Worm (Caenorhabditis elegans) whole organism, L2 larva: Measurements from ENCODE around the gene nhr-36.

Experiments
- C34F6.9 ChIP-seq: fragments of 150-350 bp; optimal IDR thresholded peaks from 2 replicates; lab custom pipeline; 2014; ENCODE audit warnings: missing biosample characterization, missing genetic modification characterization
- F13H6.1 ChIP-seq: sonication (generic microtip); optimal IDR thresholded peaks from 2 replicates; lab custom pipeline; 2016; ENCODE audit warnings: missing genetic modification characterization, missing compliant biosample characterization
- R02D3.7 ChIP-seq: fragments of 150-350 bp; optimal IDR thresholded peaks from 2 replicates; lab custom pipeline; 2014; ENCODE audit warnings: missing biosample characterization, missing genetic modification characterization
- ZK546.5 ChIP-seq: sonication (generic microtip); optimal IDR thresholded peaks from 2 replicates; lab custom pipeline; 2017; ENCODE audit warnings: missing biosample characterization, missing genetic modification characterization
- alr-1 ChIP-seq: fragments of 150-350 bp; optimal IDR thresholded peaks from 2 replicates; lab custom pipeline; 2014; ENCODE audit warnings: missing biosample characterization, missing genetic modification characterization
- ama-1 ChIP-seq: fragments of 150-350 bp; optimal IDR thresholded peaks from 2 replicates; lab custom pipeline; 2018; ENCODE audit warnings: inconsistent platforms
- blmp-1 ChIP-seq: sonication (generic microtip); optimal IDR thresholded peaks from 2 replicates; lab custom pipeline; 2017; ENCODE audit warnings: missing genetic modification characterization, mild to moderate bottlenecking, missing compliant biosample characterization, antibody characterized with exemption, moderate library complexity; ENCODE audit not compliant: insufficient read depth
- ceh-16 ChIP-seq: fragments of 150-350 bp; optimal IDR thresholded peaks from 2 replicates; lab custom pipeline; 2014; ENCODE audit warnings: missing biosample characterization, missing genetic modification characterization
- dmd-4 ChIP-seq: sonication (generic microtip); optimal IDR thresholded peaks from 2 replicates; lab custom pipeline; 2017; ENCODE audit warnings: missing biosample characterization, missing genetic modification characterization
- elt-3 ChIP-seq: sonication (generic microtip); optimal IDR thresholded peaks from 2 replicates; lab custom pipeline; 2017; ENCODE audit warnings: missing biosample characterization, missing genetic modification characterization
- fos-1 ChIP-seq: fragments of 150-350 bp; optimal IDR thresholded peaks from 2 replicates; lab custom pipeline; 2014; ENCODE audit warnings: missing biosample characterization, missing genetic modification characterization
- gmeb-1 ChIP-seq: fragments of 150-350 bp; optimal IDR thresholded peaks from 2 replicates; lab custom pipeline; 2014; ENCODE audit warnings: missing biosample characterization, missing genetic modification characterization
- lin-13 ChIP-seq: fragments of 150-350 bp; optimal IDR thresholded peaks from 2 replicates; lab custom pipeline; 2014; ENCODE audit warnings: missing biosample characterization, missing genetic modification reagents, missing genetic modification characterization
- lin-39 ChIP-seq: fragments of 150-350 bp; optimal IDR thresholded peaks from 2 replicates; lab custom pipeline; 2014; ENCODE audit warnings: missing biosample characterization, missing genetic modification reagents, missing genetic modification characterization
- lsy-2 ChIP-seq, 2 experiments: fragments of 150-350 bp in 1 of 2; sonication (generic microtip) in 1 of 2; optimal IDR thresholded peaks; 2 replicates each; lab custom pipeline; 2014 to 2017; ENCODE audit warnings: missing biosample characterization in 2 of 2, missing genetic modification characterization in 2 of 2
- mdl-1 ChIP-seq, 2 experiments: fragments of 150-350 bp in 1 of 2; sonication (generic microtip) in 1 of 2; optimal IDR thresholded peaks; 2 replicates each; lab custom pipeline; 2017; ENCODE audit warnings: missing biosample characterization in 2 of 2, missing genetic modification characterization in 2 of 2
- nhr-10 ChIP-seq: sonication (generic microtip); optimal IDR thresholded peaks from 2 replicates; lab custom pipeline; 2017; ENCODE audit warnings: missing biosample characterization, missing genetic modification characterization
- nhr-12 ChIP-seq: fragments of 150-350 bp; optimal IDR thresholded peaks from 2 replicates; lab custom pipeline; 2014; ENCODE audit warnings: missing biosample characterization, missing genetic modification characterization
- nhr-21 ChIP-seq: fragments of 150-350 bp; optimal IDR thresholded peaks from 2 replicates; lab custom pipeline; 2014; ENCODE audit warnings: missing biosample characterization, missing genetic modification characterization
- nhr-23 ChIP-seq: fragments of 150-350 bp; optimal IDR thresholded peaks from 2 replicates; lab custom pipeline; 2014; ENCODE audit warnings: missing biosample characterization, missing genetic modification reagents, missing genetic modification characterization
- nhr-237 ChIP-seq: fragments of 150-350 bp; optimal IDR thresholded peaks from 2 replicates; lab custom pipeline; 2014; ENCODE audit warnings: missing biosample characterization, missing genetic modification characterization
- nhr-6 ChIP-seq: fragments of 150-350 bp; optimal IDR thresholded peaks from 2 replicates; lab custom pipeline; 2014; ENCODE audit warnings: missing biosample characterization, missing genetic modification characterization
- nhr-77 ChIP-seq: fragments of 150-350 bp; optimal IDR thresholded peaks from 2 replicates; lab custom pipeline; 2014; ENCODE audit warnings: missing biosample characterization, missing genetic modification characterization
- peb-1 ChIP-seq: fragments of 150-350 bp; optimal IDR thresholded peaks from 2 replicates; lab custom pipeline; 2014; ENCODE audit warnings: missing biosample characterization, missing genetic modification characterization
- sem-4 ChIP-seq: fragments of 150-350 bp; optimal IDR thresholded peaks from 2 replicates; lab custom pipeline; 2014; ENCODE audit warnings: missing biosample characterization, missing genetic modification reagents, missing genetic modification characterization
- skn-1 ChIP-seq: sonication (generic microtip); optimal IDR thresholded peaks from 2 replicates; lab custom pipeline; 2017; ENCODE audit warnings: missing biosample characterization, missing genetic modification characterization
- sma-9 ChIP-seq, 2 experiments: fragments of 150-350 bp in 1 of 2; sonication (generic microtip) in 1 of 2; optimal IDR thresholded peaks; 2 replicates each; lab custom pipeline; 2014 to 2016; ENCODE audit warnings: missing genetic modification characterization in 2 of 2, mild to moderate bottlenecking in 1 of 2, missing biosample characterization in 1 of 2, missing compliant biosample characterization in 1 of 2, missing genetic modification reagents in 1 of 2, moderate library complexity in 1 of 2
- snpc-4 ChIP-seq: fragments of 150-350 bp; optimal IDR thresholded peaks from 2 replicates; lab custom pipeline; 2014; ENCODE audit warnings: missing biosample characterization, missing genetic modification characterization
- unc-39 ChIP-seq: fragments of 150-350 bp; optimal IDR thresholded peaks from 2 replicates; lab custom pipeline; 2014; ENCODE audit warnings: missing biosample characterization, missing genetic modification characterization
- unc-62 ChIP-seq: fragments of 150-350 bp; optimal IDR thresholded peaks from 2 replicates; lab custom pipeline; 2014; ENCODE audit warnings: missing biosample characterization, missing genetic modification reagents, missing genetic modification characterization
- zag-1 ChIP-seq: fragments of 150-350 bp; optimal IDR thresholded peaks from 2 replicates; lab custom pipeline; 2014; ENCODE audit warnings: missing biosample characterization, missing genetic modification characterization
- ztf-1 ChIP-seq: fragments of 200-800 bp; sonication (Bioruptor generic); conservative IDR thresholded peaks from 2 replicates; pipeline ENCODE4 v1.3.6; 2022; ENCODE audit warnings: missing genetic modification characterization, missing compliant biosample characterization
- ztf-11 ChIP-seq: sonication (generic microtip); optimal IDR thresholded peaks from 2 replicates; lab custom pipeline; 2017; ENCODE audit warnings: missing biosample characterization, missing genetic modification characterization
- ztf-4 ChIP-seq: fragments of 150-350 bp; optimal IDR thresholded peaks from 2 replicates; lab custom pipeline; 2014; ENCODE audit warnings: missing biosample characterization, missing genetic modification characterization

nhr-36 gene

ce11 chrV:9272624-9273023, 11.2 kb upstream of the nhr-36 start:
- peak; percentile 4 for TF ChIP-seq sma-9 (GFP tag; optimal IDR thresholded peaks at IDR 0.05; lab: Kevin White, UChicago)
- no peak for TF ChIP-seq sma-9 (tag; optimal IDR thresholded peaks at IDR 0.05; lab: Kevin White, UChicago)
- no peak for TF ChIP-seq gmeb-1
- no peak for TF ChIP-seq sem-4 (tag; lab: Kevin White, UChicago)
- TF ChIP-seq ceh-16 (tag; lab: Kevin White, UChicago): no peak
- peak; percentile 23 for TF ChIP-seq C34F6.9 (tag; lab: Kevin White, UChicago)
- no peak for TF ChIP-seq ztf-4 (tag; lab: Kevin White, UChicago)
- no peak for TF ChIP-seq lin-39 (tag; lab: Kevin White, UChicago)
- no peak for TF ChIP-seq elt-3
- no peak for TF ChIP-seq skn-1 (tag; lab: Kevin White, UChicago)
- TF ChIP-seq nhr-21 (tag; lab: Kevin White, UChicago): no peak
- no peak for TF ChIP-seq ztf-1 (GFP tag; lab: Robert Waterston, UW)

- TF ChIP-seq zag-1 (tag; lab: Kevin White, UChicago): no peak
- TF ChIP-seq lsy-2 (tag; optimal IDR thresholded peaks at IDR 0.05; lab: Kevin White, UChicago): peak in 1 of 2 experiments; percentile 2
- no peak for TF ChIP-seq nhr-10 (tag; lab: Kevin White, UChicago)
Measured at ce11 chrV:9271835-9272234, 10.4 kb upstream of the nhr-36 start.

DNA sequence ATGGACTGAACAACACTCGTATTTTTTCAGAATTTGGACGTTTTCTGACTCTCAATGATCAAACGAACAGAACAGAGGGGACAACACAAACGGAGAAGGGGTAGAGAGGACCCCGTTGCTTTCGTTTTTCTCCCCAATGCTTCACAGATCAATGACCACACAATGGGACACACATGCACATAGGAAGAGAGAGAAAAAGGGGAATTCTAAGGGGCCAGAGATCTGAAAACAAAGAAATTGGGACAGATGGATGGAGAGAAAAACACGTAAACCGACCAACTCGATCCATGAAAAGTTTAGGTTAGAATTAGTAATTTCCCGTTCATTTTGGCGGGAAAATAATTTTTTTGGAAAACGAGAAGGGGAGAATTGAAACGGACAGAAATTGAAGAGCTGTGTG, 9.1 kb upstream of the nhr-36 start:
- TF ChIP-seq F13H6.1 (tag; lab: Kevin White, UChicago): peak; percentile 22
- TF ChIP-seq mdl-1 (tag; optimal IDR thresholded peaks at IDR 0.05; lab: Kevin White, UChicago): peak; percentile 34 to 38
- TF ChIP-seq nhr-12 (tag; lab: Kevin White, UChicago): no peak
- TF ChIP-seq sma-9 (GFP tag; optimal IDR thresholded peaks at IDR 0.05; lab: Kevin White, UChicago): peak; percentile 11
- no peak for TF ChIP-seq sma-9 (tag; optimal IDR thresholded peaks at IDR 0.05; lab: Kevin White, UChicago)
- peak; percentile 12 for TF ChIP-seq zag-1 (tag; lab: Kevin White, UChicago)

- TF ChIP-seq blmp-1 (tag; lab: Kevin White, UChicago) (no peak), unc-62 (GFP tag; lab: Kevin White, UChicago) (no peak), peb-1 (no peak), sma-9 (GFP tag; optimal IDR thresholded peaks at IDR 0.05; lab: Kevin White, UChicago) (no peak), sma-9 (tag; optimal IDR thresholded peaks at IDR 0.05; lab: Kevin White, UChicago) (no peak), ama-1 (lab: Kevin White, UChicago) (no peak), ZK546.5 (tag; lab: Kevin White, UChicago) (no peak), F13H6.1 (tag; lab: Kevin White, UChicago) (no peak), lin-13 (no peak), nhr-237 (tag; lab: Kevin White, UChicago) (no peak), ztf-1 (GFP tag; lab: Robert Waterston, UW) (no peak), ztf-11 (tag; lab: Kevin White, UChicago) (no peak), nhr-12 (tag; lab: Kevin White, UChicago) (no peak)
Measured at ce11 chrV:9268202-9268601, 6.8 kb upstream of the nhr-36 start.

DNA sequence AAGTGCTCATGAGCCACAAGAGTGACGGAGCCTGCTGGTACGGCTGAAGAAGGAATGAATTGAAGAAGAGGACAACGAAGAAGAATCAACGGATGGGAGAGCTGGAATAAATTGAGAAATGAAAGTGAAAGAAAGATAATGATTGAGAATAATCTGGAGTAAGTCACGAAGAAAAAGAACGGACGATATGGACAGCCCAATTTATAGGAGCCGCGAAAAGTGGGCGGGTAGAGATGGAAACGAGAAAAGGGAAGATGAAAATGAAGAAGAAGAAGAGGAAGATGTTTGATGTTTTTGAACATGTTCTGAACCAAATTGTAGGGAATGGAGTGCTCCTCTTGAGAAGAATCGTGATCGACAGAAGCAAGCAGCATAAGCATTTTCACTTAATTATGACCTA, 5.0 kb upstream of the nhr-36 start, which contains the start of gene slc-17.7:
Gene slc-17.7, minus strand, starts transcription at position 101 of the 400 bp plus-strand sequence.
- TF ChIP-seq nhr-237 (tag; lab: Kevin White, UChicago) (no peak), sem-4 (tag; lab: Kevin White, UChicago) (no peak), unc-62 (GFP tag; lab: Kevin White, UChicago) (no peak), ceh-16 (tag; lab: Kevin White, UChicago) (no peak), alr-1 (no peak), dmd-4 (tag; lab: Kevin White, UChicago) (no peak), nhr-23 (tag; lab: Kevin White, UChicago) (no peak)

- no peak for TF ChIP-seq peb-1
- no peak for TF ChIP-seq elt-3
- TF ChIP-seq zag-1 (tag; lab: Kevin White, UChicago): no peak
- TF ChIP-seq fos-1 (tag; lab: Kevin White, UChicago): peak; percentile 44
Measured at ce11 chrV:9262708-9263107, 1.3 kb upstream of the nhr-36 start.

DNA sequence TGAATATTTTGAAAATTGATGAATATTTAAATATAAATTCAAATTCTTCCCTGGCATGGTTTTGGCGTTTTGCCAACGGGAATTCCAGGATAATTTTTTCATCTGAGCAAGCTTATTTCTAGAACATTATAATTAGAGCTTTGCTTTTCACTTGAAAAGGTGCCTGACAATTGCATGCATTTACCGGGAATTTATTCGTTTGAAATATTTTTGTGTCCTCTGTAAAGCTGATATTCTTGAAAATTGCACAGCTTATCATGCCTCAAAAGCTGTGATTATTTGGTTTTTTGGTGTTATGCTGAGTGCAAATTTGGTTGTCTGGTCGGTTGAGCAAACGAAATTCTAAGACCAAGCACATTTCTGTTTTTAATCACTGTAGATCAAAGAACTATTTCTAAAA, 981 bp downstream of the nhr-36 start:
- TF ChIP-seq ama-1 (lab: Kevin White, UChicago): no peak
- TF ChIP-seq unc-39 (tag; lab: Kevin White, UChicago): no peak
- TF ChIP-seq blmp-1 (tag; lab: Kevin White, UChicago): no peak
- no peak for TF ChIP-seq lin-39 (tag; lab: Kevin White, UChicago)
- TF ChIP-seq nhr-6 (tag; lab: Kevin White, UChicago): no peak
- no peak for TF ChIP-seq elt-3
- no peak for TF ChIP-seq nhr-237 (tag; lab: Kevin White, UChicago)
- no peak for TF ChIP-seq nhr-23 (tag; lab: Kevin White, UChicago)
- TF ChIP-seq snpc-4 (tag; lab: Kevin White, UChicago): no peak
- TF ChIP-seq R02D3.7 (tag; lab: Kevin White, UChicago): no peak
- TF ChIP-seq ztf-1 (GFP tag; lab: Robert Waterston, UW): no peak
- no peak for TF ChIP-seq sma-9 (GFP tag; optimal IDR thresholded peaks at IDR 0.05; lab: Kevin White, UChicago)
- TF ChIP-seq sma-9 (tag; optimal IDR thresholded peaks at IDR 0.05; lab: Kevin White, UChicago): no peak
- TF ChIP-seq nhr-77 (tag; lab: Kevin White, UChicago): no peak
- no peak for TF ChIP-seq nhr-21 (tag; lab: Kevin White, UChicago)
- TF ChIP-seq ztf-11 (tag; lab: Kevin White, UChicago): no peak
- no peak for TF ChIP-seq skn-1 (tag; lab: Kevin White, UChicago)
- no peak for TF ChIP-seq alr-1
